Fruit fly (Drosophila melanogaster) whole organism, wandering third instar larva: ENCODE data around the gene Hsp27.

ENCODE experiments used
- Abd-B ChIP-seq: fragments of >200 bp; optimal IDR thresholded peaks from 2 replicates; lab custom pipeline; 2017; ENCODE audit warnings: missing biosample characterization, missing genetic modification characterization
- CG32264 ChIP-seq: fragments of 200-800 bp; sonication (Bioruptor generic); optimal IDR thresholded peaks from 2 replicates; lab custom pipeline; 2016; ENCODE audit warnings: missing biosample characterization, missing genetic modification characterization
- CG9705 ChIP-seq: fragments of 200-800 bp; sonication (Bioruptor generic); optimal IDR thresholded peaks from 2 replicates; lab custom pipeline; 2018; ENCODE audit warnings: missing biosample characterization, mild to moderate bottlenecking, missing genetic modification characterization
- CrebA ChIP-seq: fragments of 200-800 bp; sonication (Bioruptor generic); optimal IDR thresholded peaks from 2 replicates; lab custom pipeline; 2016; ENCODE audit warnings: missing biosample characterization, mild to moderate bottlenecking, missing genetic modification characterization, borderline replicate concordance
- Dfd ChIP-seq: fragments of >200 bp; optimal IDR thresholded peaks from 2 replicates; lab custom pipeline; 2017; ENCODE audit warnings: missing biosample characterization, missing genetic modification characterization
- Dif ChIP-seq: fragments of 200-275, 200-300 bp; sonication (Bioruptor generic); optimal IDR thresholded peaks from 2 replicates; lab custom pipeline; 2018; ENCODE audit warnings: missing biosample characterization, missing genetic modification characterization; ENCODE audit not compliant: partially characterized antibody
- GATAd ChIP-seq: sonication (Bioruptor generic); optimal IDR thresholded peaks from 2 replicates; lab custom pipeline; 2016; ENCODE audit warnings: missing biosample characterization, missing genetic modification characterization
- HLH106 ChIP-seq: fragments of 200-800 bp; optimal IDR thresholded peaks from 3 replicates; lab custom pipeline; 2019; ENCODE audit warnings: missing biosample characterization, mild to moderate bottlenecking, missing genetic modification characterization, moderate library complexity
- Hnf4 ChIP-seq: fragments of 200-800 bp; sonication (Bioruptor generic); optimal IDR thresholded peaks from 2 replicates; lab custom pipeline; 2016; ENCODE audit warnings: missing biosample characterization, mild to moderate bottlenecking, missing genetic modification characterization
- Hr78 ChIP-seq: fragments of >200 bp; optimal IDR thresholded peaks from 2 replicates; lab custom pipeline; 2017; ENCODE audit warnings: missing biosample characterization, missing genetic modification characterization
- Hr83 ChIP-seq: fragments of 200-300 bp; sonication (Bioruptor generic); optimal IDR thresholded peaks from 2 replicates; lab custom pipeline; 2016; ENCODE audit warnings: missing biosample characterization, mild to moderate bottlenecking, missing genetic modification characterization, moderate library complexity; ENCODE audit not compliant: poor library complexity, severe bottlenecking
- Jra ChIP-seq: sonication (Bioruptor generic); optimal IDR thresholded peaks from 2 replicates; lab custom pipeline; 2016; ENCODE audit warnings: missing biosample characterization, missing genetic modification characterization
- Mio ChIP-seq: sonication (Bioruptor generic); optimal IDR thresholded peaks from 2 replicates; lab custom pipeline; 2016; ENCODE audit warnings: missing biosample characterization, missing genetic modification characterization
- Myc ChIP-seq: fragments of >200 bp; optimal IDR thresholded peaks from 2 replicates; lab custom pipeline; 2017
- N ChIP-seq: fragments of >200 bp; optimal IDR thresholded peaks from 2 replicates; lab custom pipeline; 2018; ENCODE audit warnings: missing biosample characterization, missing external identifiers, missing genetic modification characterization
- OdsH ChIP-seq: fragments of 200-800 bp; sonication (Bioruptor generic); optimal IDR thresholded peaks from 2 replicates; lab custom pipeline; 2016; ENCODE audit warnings: missing biosample characterization, mild to moderate bottlenecking, missing genetic modification characterization
- Rel ChIP-seq, 2 experiments: fragments of 200-800 bp; sonication (Bioruptor generic) in 1 of 2; optimal IDR thresholded peaks; 2 replicates in 1 of 2; 3 replicates in 1 of 2; lab custom pipeline; 2016 to 2019; ENCODE audit warnings: mild to moderate bottlenecking in 2 of 2, missing biosample characterization in 2 of 2, missing genetic modification characterization in 2 of 2, moderate library complexity in 1 of 2
- Sp1 ChIP-seq: fragments of 200-800 bp; sonication (Bioruptor generic); optimal IDR thresholded peaks from 3 replicates; lab custom pipeline; 2019; ENCODE audit warnings: missing biosample characterization, mild to moderate bottlenecking, missing genetic modification characterization, moderate library complexity
- Vsx2 ChIP-seq: fragments of 200-300, 225-300 bp; sonication (Bioruptor generic); optimal IDR thresholded peaks from 2 replicates; lab custom pipeline; 2018; ENCODE audit warnings: missing biosample characterization, missing genetic modification characterization; ENCODE audit not compliant: partially characterized antibody
- br ChIP-seq: fragments of 200-800 bp; sonication (Bioruptor generic); optimal IDR thresholded peaks from 2 replicates; lab custom pipeline; 2016; ENCODE audit warnings: missing biosample characterization, missing genetic modification characterization
- brk ChIP-seq: fragments of 200-800 bp; sonication (Bioruptor generic); optimal IDR thresholded peaks from 2 replicates; lab custom pipeline; 2016; ENCODE audit warnings: missing biosample characterization, mild to moderate bottlenecking, missing genetic modification characterization
- dl ChIP-seq, 2 experiments: fragments of 175-275, 200-275 bp in 1 of 2; fragments of 200-275 bp in 1 of 2; sonication (Bioruptor generic); optimal IDR thresholded peaks; lab custom pipeline; 2018; ENCODE audit warnings: mild to moderate bottlenecking in 2 of 2, missing biosample characterization in 2 of 2, missing genetic modification characterization in 2 of 2, moderate library complexity in 2 of 2; ENCODE audit not compliant: partially characterized antibody in 2 of 2, insufficient read depth in 1 of 2
- dmrt93B ChIP-seq: fragments of 200-800 bp; sonication (Bioruptor generic); optimal IDR thresholded peaks from 2 replicates; lab custom pipeline; 2018; ENCODE audit warnings: missing biosample characterization, mild to moderate bottlenecking, missing genetic modification characterization
- dsf ChIP-seq: sonication (Bioruptor generic); optimal IDR thresholded peaks from 2 replicates; lab custom pipeline; 2016; ENCODE audit warnings: missing biosample characterization, missing genetic modification characterization, borderline replicate concordance
- ey ChIP-seq: fragments of 200-800 bp; sonication (Bioruptor generic); optimal IDR thresholded peaks from 2 replicates; lab custom pipeline; 2016; ENCODE audit warnings: missing biosample characterization, missing genetic modification characterization
- foxo ChIP-seq, 2 experiments: fragments of 200-800 bp; sonication (Bioruptor generic); optimal IDR thresholded peaks; 2 replicates in 1 of 2; 3 replicates in 1 of 2; lab custom pipeline; 2016 to 2017; ENCODE audit warnings: missing biosample characterization in 2 of 2, missing genetic modification characterization in 2 of 2
- fru ChIP-seq: fragments of 200-800 bp; sonication (Bioruptor generic); optimal IDR thresholded peaks from 3 replicates; lab custom pipeline; 2016; ENCODE audit warnings: missing biosample characterization, mild to moderate bottlenecking, missing genetic modification characterization
- h ChIP-seq: fragments of 200-800 bp; sonication (Bioruptor generic); optimal IDR thresholded peaks from 3 replicates; lab custom pipeline; 2016; ENCODE audit warnings: missing biosample characterization, mild to moderate bottlenecking, missing genetic modification characterization
- jim ChIP-seq: fragments of 175-275, 200-325 bp; sonication (Bioruptor generic); optimal IDR thresholded peaks from 2 replicates; lab custom pipeline; 2016; ENCODE audit warnings: missing biosample characterization, mild to moderate bottlenecking, missing genetic modification characterization
- lola ChIP-seq: fragments of >200 bp; optimal IDR thresholded peaks from 2 replicates; lab custom pipeline; 2017; ENCODE audit warnings: missing biosample characterization, missing genetic modification characterization
- pan ChIP-seq: fragments of >200 bp; optimal IDR thresholded peaks from 2 replicates; lab custom pipeline; 2017
- psq ChIP-seq: fragments of 200-800 bp; sonication (Bioruptor generic); optimal IDR thresholded peaks from 3 replicates; lab custom pipeline; 2017; ENCODE audit warnings: missing biosample characterization, mild to moderate bottlenecking, missing genetic modification characterization, moderate library complexity
- rgr ChIP-seq: fragments of 200-800 bp; sonication (Bioruptor generic); optimal IDR thresholded peaks from 3 replicates; lab custom pipeline; 2016; ENCODE audit warnings: missing biosample characterization, mild to moderate bottlenecking, missing genetic modification characterization
- sage ChIP-seq: fragments of 200-800 bp; sonication (Bioruptor generic); optimal IDR thresholded peaks from 2 replicates; lab custom pipeline; 2016; ENCODE audit warnings: missing biosample characterization, mild to moderate bottlenecking, missing genetic modification characterization
- sv ChIP-seq: fragments of 200-800 bp; sonication (Bioruptor generic); optimal IDR thresholded peaks from 3 replicates; lab custom pipeline; 2016; ENCODE audit warnings: missing biosample characterization, missing genetic modification characterization
- tai ChIP-seq: sonication (Bioruptor generic); optimal IDR thresholded peaks from 2 replicates; lab custom pipeline; 2016; ENCODE audit warnings: missing biosample characterization, missing genetic modification characterization
- usp ChIP-seq: fragments of >200 bp; optimal IDR thresholded peaks from 2 replicates; lab custom pipeline; 2017; ENCODE audit warnings: missing biosample characterization, missing genetic modification characterization
- woc ChIP-seq: sonication (Bioruptor generic); optimal IDR thresholded peaks from 2 replicates; lab custom pipeline; 2016; ENCODE audit warnings: missing biosample characterization, mild to moderate bottlenecking, missing genetic modification characterization

The Hsp27 gene

dm6 chr3L:9426656-9427294, 42.9 kb downstream of the Hsp27 start, which contains the start of the genes Atat and Shc (continued):
- no peak for TF ChIP-seq N (GFP tag; lab: Kevin White, UChicago)
- TF ChIP-seq foxo (GFP tag; optimal IDR thresholded peaks at IDR 0.05; lab: Kevin White, UChicago), result peak; percentile 91 to 99
- TF ChIP-seq usp (GFP tag; lab: Kevin White, UChicago), result peak; percentile 11
- peak; percentile 99 for TF ChIP-seq Hnf4 (GFP tag; lab: Kevin White, UChicago)
- TF ChIP-seq Sp1, result peak; percentile 98
- no peak for TF ChIP-seq Hr78 (GFP tag; lab: Kevin White, UChicago)
- TF ChIP-seq sv (GFP tag; lab: Kevin White, UChicago), result peak; percentile 99

- TF ChIP-seq HLH106 (tag; lab: Kevin White, UChicago), result peak; percentile 44
- no peak for TF ChIP-seq Vsx2
- no peak for TF ChIP-seq jim (GFP tag; lab: Kevin White, UChicago)
- peak; percentile 31 for TF ChIP-seq h (GFP tag; lab: Kevin White, UChicago)
- TF ChIP-seq lola (GFP tag; lab: Kevin White, UChicago), result no peak
- peak; percentile 21 for TF ChIP-seq Mio (GFP tag; lab: Kevin White, UChicago)
- TF ChIP-seq pan, result no peak
- TF ChIP-seq woc (GFP tag; lab: Kevin White, UChicago), result no peak
- TF ChIP-seq dmrt93B (GFP tag; lab: Kevin White, UChicago), result peak; percentile 28
- peak; percentile 9 for TF ChIP-seq dsf (GFP tag; lab: Kevin White, UChicago)
- TF ChIP-seq GATAd (GFP tag; lab: Kevin White, UChicago), result peak; percentile 44
- peak; percentile 44 for TF ChIP-seq sv (GFP tag; lab: Kevin White, UChicago)
- TF ChIP-seq psq (GFP tag; lab: Kevin White, UChicago), result peak; percentile 9
- TF ChIP-seq Hr78 (GFP tag; lab: Kevin White, UChicago), result no peak
- TF ChIP-seq Dfd (GFP tag; lab: Kevin White, UChicago), result no peak
- TF ChIP-seq Jra (GFP tag; lab: Kevin White, UChicago), result no peak
- TF ChIP-seq brk, result peak; percentile 36
- TF ChIP-seq rgr (GFP tag; lab: Kevin White, UChicago), result peak; percentile 76
- TF ChIP-seq fru (GFP tag; lab: Kevin White, UChicago), result peak; percentile 22
- peak; percentile 27 for TF ChIP-seq CG9705 (GFP tag; lab: Kevin White, UChicago)
- TF ChIP-seq ey, result no peak
- no peak for TF ChIP-seq usp (GFP tag; lab: Kevin White, UChicago)
- peak; percentile 30 for TF ChIP-seq OdsH (GFP tag; lab: Kevin White, UChicago)
- peak; percentile 82 for TF ChIP-seq Hr83 (GFP tag; lab: Kevin White, UChicago)
- peak; percentile 76 for TF ChIP-seq Sp1
- no peak for TF ChIP-seq dl (GFP tag; optimal IDR thresholded peaks at IDR 0.05; lab: Kevin White, UChicago; ENCODE audit: insufficient read depth in 1 of 2, partially characterized antibody in 2 of 2)
- TF ChIP-seq Abd-B (GFP tag; lab: Kevin White, UChicago), result no peak
- peak; percentile 38 for TF ChIP-seq Hnf4 (GFP tag; lab: Kevin White, UChicago)
- TF ChIP-seq sage, result peak; percentile 20
- TF ChIP-seq tai, result no peak
- TF ChIP-seq Dif (GFP tag; lab: Kevin White, UChicago), result no peak
- no peak for TF ChIP-seq Rel (GFP tag; optimal IDR thresholded peaks at IDR 0.05; lab: Kevin White, UChicago)
- TF ChIP-seq Rel (tag; optimal IDR thresholded peaks at IDR 0.05; lab: Kevin White, UChicago), result peak; percentile 86
- peak in 1 of 2 experiments; percentile 41 for TF ChIP-seq foxo (GFP tag; optimal IDR thresholded peaks at IDR 0.05; lab: Kevin White, UChicago)
- no peak for TF ChIP-seq CG32264 (GFP tag; lab: Kevin White, UChicago)
- TF ChIP-seq N (GFP tag; lab: Kevin White, UChicago), result no peak
- peak; percentile 93 for TF ChIP-seq Myc (lab: Kevin White, UChicago)
- no peak for TF ChIP-seq br
- TF ChIP-seq CrebA (GFP tag; lab: Kevin White, UChicago), result no peak
- TF ChIP-seq, all 38 proteins: peak for 20
Measured at dm6 chr3L:9429665-9430607, 46.1 kb downstream of the Hsp27 start, which contains the start of the genes RpS17 and MTF-1. RpS17 (minus strand) TSS chr3L:9429821. MTF-1 (plus strand) TSS chr3L:9430312.
